Fruit fly (Drosophila melanogaster): Measurements from ENCODE around the gene Tet.

dm6 chr3L:2820275-2820674 is 58.7 kb downstream of the Tet start:
- no peak for TF ChIP-seq insv (optimal IDR thresholded peaks at IDR 0.05)
- TF ChIP-seq psq (optimal IDR thresholded peaks at IDR 0.05) = no peak
- TF ChIP-seq ttk (optimal IDR thresholded peaks at IDR 0.05) = no peak

Data from Kc167 (cell line).